Worm (Caenorhabditis elegans) whole organism, young adult: Measurements from ENCODE around the gene nhr-127.

ENCODE experiments used
- B0035.1 ChIP-seq: sonication (generic microtip); optimal IDR thresholded peaks from 2 replicates; lab custom pipeline; 2016; ENCODE audit warnings: missing genetic modification characterization, mild to moderate bottlenecking, missing compliant biosample characterization, missing genotype, missing genetic modification reagents
- F10E7.11 ChIP-seq: sonication (generic microtip); optimal IDR thresholded peaks from 2 replicates; lab custom pipeline; 2017; ENCODE audit warnings: mild to moderate bottlenecking, missing genetic modification characterization, moderate library complexity, missing compliant biosample characterization
- F33H1.4 ChIP-seq: fragments of 200-800 bp; sonication (Bioruptor generic); IDR thresholded peaks from 2 replicates; pipeline ENCODE4 v1.3.6; 2022; ENCODE audit warnings: missing genetic modification reagents, missing genetic modification characterization, missing compliant biosample characterization
- F37B4.10 ChIP-seq: fragments of 200-800 bp; sonication (Bioruptor generic); IDR thresholded peaks from 2 replicates; pipeline ENCODE4 v1.3.6; 2022; ENCODE audit warnings: missing genetic modification characterization, missing compliant biosample characterization
- F57A8.1 ChIP-seq: fragments of 200-800 bp; sonication (Bioruptor generic); optimal IDR thresholded peaks from 2 replicates; lab custom pipeline; 2018; ENCODE audit warnings: mild to moderate bottlenecking, missing genetic modification characterization, moderate library complexity, missing compliant biosample characterization
- F57C9.4 ChIP-seq: sonication (generic microtip); optimal IDR thresholded peaks from 2 replicates; lab custom pipeline; 2017; ENCODE audit warnings: mild to moderate bottlenecking, missing genetic modification characterization, missing compliant biosample characterization
- K11D2.4 ChIP-seq: fragments of 200-800 bp; sonication (Bioruptor generic); IDR thresholded peaks from 2 replicates; pipeline ENCODE4 v1.3.6; 2022; ENCODE audit warnings: missing genetic modification reagents, missing genetic modification characterization, missing compliant biosample characterization
- Y56A3A.18 ChIP-seq: fragments of 200-800 bp; sonication (Bioruptor generic); IDR thresholded peaks from 2 replicates; pipeline ENCODE4 v1.3.6; 2022; ENCODE audit warnings: missing genetic modification reagents, missing genetic modification characterization, missing compliant biosample characterization
- Y79H2A.3 ChIP-seq: fragments of 200-800 bp; sonication (Bioruptor generic); conservative IDR thresholded peaks from 2 replicates; pipeline ENCODE4 v1.3.6; 2022; ENCODE audit warnings: missing genetic modification reagents, missing genetic modification characterization, missing compliant biosample characterization
- aptf-3 ChIP-seq: fragments of 200-800 bp; sonication (Bioruptor generic); IDR thresholded peaks from 2 replicates; pipeline ENCODE4 v1.3.6; 2022; ENCODE audit warnings: missing genetic modification characterization, missing compliant biosample characterization
- attf-3 ChIP-seq: fragments of 200-800 bp; sonication (Bioruptor generic); conservative IDR thresholded peaks from 2 replicates; pipeline ENCODE4 v1.3.6; 2022; ENCODE audit warnings: missing genetic modification reagents, missing genetic modification characterization, missing compliant biosample characterization
- ccch-3 ChIP-seq: fragments of 200-800 bp; sonication (Bioruptor generic); optimal IDR thresholded peaks from 2 replicates; lab custom pipeline; 2018; ENCODE audit warnings: mild to moderate bottlenecking, missing genetic modification characterization, missing compliant biosample characterization
- dpff-1 ChIP-seq: sonication (generic microtip); optimal IDR thresholded peaks from 2 replicates; lab custom pipeline; 2017; ENCODE audit warnings: mild to moderate bottlenecking, missing genetic modification characterization, missing compliant biosample characterization
- ekl-4 ChIP-seq: fragments of 200-800 bp; sonication (Bioruptor generic); IDR thresholded peaks from 2 replicates; pipeline ENCODE4 v1.3.6; 2022; ENCODE audit warnings: missing genetic modification reagents, missing genetic modification characterization, missing compliant biosample characterization
- fkh-3 ChIP-seq: sonication (generic microtip); optimal IDR thresholded peaks from 2 replicates; lab custom pipeline; 2016; ENCODE audit warnings: mild to moderate bottlenecking, missing genetic modification characterization, missing compliant biosample characterization
- hsf-1 ChIP-seq: fragments of 200-800 bp; sonication (Bioruptor generic); IDR thresholded peaks from 2 replicates; pipeline ENCODE4 v1.3.6; 2022; ENCODE audit warnings: missing genetic modification reagents, missing genetic modification characterization, missing compliant biosample characterization
- lin-54 ChIP-seq: fragments of 200-800 bp; sonication (Bioruptor generic); optimal IDR thresholded peaks from 2 replicates; lab custom pipeline; 2018; ENCODE audit warnings: mild to moderate bottlenecking, missing genetic modification characterization, missing compliant biosample characterization
- lsy-27 ChIP-seq: sonication (generic microtip); optimal IDR thresholded peaks from 2 replicates; lab custom pipeline; 2017; ENCODE audit warnings: missing genetic modification characterization, mild to moderate bottlenecking, missing compliant biosample characterization, antibody characterized with exemption, missing genotype, borderline replicate concordance; ENCODE audit not compliant: insufficient read depth
- madf-8 ChIP-seq: fragments of 200-800 bp; sonication (Bioruptor generic); conservative IDR thresholded peaks from 2 replicates; pipeline ENCODE4 v1.3.6; 2022; ENCODE audit warnings: missing genetic modification reagents, missing genetic modification characterization, missing compliant biosample characterization
- nfya-1 ChIP-seq: sonication (generic microtip); optimal IDR thresholded peaks from 2 replicates; lab custom pipeline; 2017; ENCODE audit warnings: antibody characterized with exemption, missing compliant biosample characterization, missing genetic modification characterization, borderline replicate concordance; ENCODE audit not compliant: insufficient read depth
- nhr-80 ChIP-seq: sonication (generic microtip); optimal IDR thresholded peaks from 2 replicates; lab custom pipeline; 2016; ENCODE audit warnings: missing genetic modification characterization, missing compliant biosample characterization
- pha-4 ChIP-seq: fragments of 150-350 bp; sonication (generic microtip); optimal IDR thresholded peaks from 2 replicates; lab custom pipeline; 2014; ENCODE audit warnings: missing biosample characterization, missing genetic modification reagents, missing genetic modification characterization
- rcor-1 ChIP-seq: fragments of 200-800 bp; sonication (Bioruptor generic); IDR thresholded peaks from 2 replicates; pipeline ENCODE4 v1.3.6; 2022; ENCODE audit warnings: missing genetic modification reagents, missing genetic modification characterization, missing compliant biosample characterization
- snpc-1.3 ChIP-seq: sonication (generic microtip); optimal IDR thresholded peaks from 2 replicates; lab custom pipeline; 2017; ENCODE audit warnings: missing genetic modification characterization, mild to moderate bottlenecking, missing compliant biosample characterization, antibody characterized with exemption, moderate library complexity, missing genotype, missing genetic modification reagents; ENCODE audit not compliant: insufficient read depth
- snpc-4 ChIP-seq, 5 experiments: fragments of 150-350 bp in 1 of 5; sonication (generic microtip) in 4 of 5; optimal IDR thresholded peaks; 2 replicates each; lab custom pipeline; 2014 to 2018; ENCODE audit warnings: missing genetic modification characterization in 5 of 5, missing biosample characterization in 3 of 5, antibody characterized with exemption in 2 of 5, mild to moderate bottlenecking in 2 of 5, missing compliant biosample characterization in 2 of 5, missing genotype in 2 of 5, moderate library complexity in 2 of 5, missing genetic modification reagents in 1 of 5
- somi-1 ChIP-seq: fragments of 200-800 bp; sonication (Bioruptor generic); optimal IDR thresholded peaks from 2 replicates; lab custom pipeline; 2018; ENCODE audit warnings: mild to moderate bottlenecking, missing genetic modification characterization, missing compliant biosample characterization
- sptf-2 ChIP-seq: fragments of 200-800 bp; sonication (Bioruptor generic); optimal IDR thresholded peaks from 2 replicates; lab custom pipeline; 2018; ENCODE audit warnings: mild to moderate bottlenecking, missing genetic modification characterization, missing compliant biosample characterization
- tbp1 ChIP-seq: fragments of 200-800 bp; sonication (Bioruptor generic); optimal IDR thresholded peaks from 2 replicates; lab custom pipeline; 2018; ENCODE audit warnings: mild to moderate bottlenecking, missing genetic modification characterization, missing compliant biosample characterization
- tlf-1 ChIP-seq: fragments of 200-800 bp; sonication (Bioruptor generic); optimal IDR thresholded peaks from 2 replicates; lab custom pipeline; 2018; ENCODE audit warnings: mild to moderate bottlenecking, missing genetic modification characterization, missing compliant biosample characterization
- zim-3 ChIP-seq: sonication (generic microtip); optimal IDR thresholded peaks from 2 replicates; lab custom pipeline; 2017; ENCODE audit warnings: mild to moderate bottlenecking, missing genetic modification characterization, moderate library complexity, missing compliant biosample characterization

The nhr-127 gene

ce11 chrV:16232180-16232579 is 27.6 kb upstream of the nhr-127 start, which contains the start of gene gst-22:
gst-22 (minus strand) TSS chrV:16232282.
- TF ChIP-seq nfya-1 (tag; lab: Kevin White, UChicago) (no peak), nhr-80 (tag; lab: Kevin White, UChicago) (peak; percentile 51)
- TF ChIP-seq, all 124 proteins: peak for 1

ce11 chrV:16233624-16234023 is 26.2 kb upstream of the nhr-127 start, which contains the start of gene clec-233:
clec-233 (plus strand) TSS chrV:16233924.
- TF ChIP-seq aptf-3 (GFP tag; lab: Robert Waterston, UW) (no peak), pha-4 (tag; lab: Kevin White, UChicago) (no peak), Y56A3A.18 (GFP tag; lab: Robert Waterston, UW) (no peak), F57C9.4 (tag; lab: Kevin White, UChicago) (no peak), dpff-1 (no peak), F57A8.1 (GFP tag; lab: Kevin White, UChicago) (no peak), Y79H2A.3 (GFP tag; lab: Robert Waterston, UW) (no peak)

DNA sequence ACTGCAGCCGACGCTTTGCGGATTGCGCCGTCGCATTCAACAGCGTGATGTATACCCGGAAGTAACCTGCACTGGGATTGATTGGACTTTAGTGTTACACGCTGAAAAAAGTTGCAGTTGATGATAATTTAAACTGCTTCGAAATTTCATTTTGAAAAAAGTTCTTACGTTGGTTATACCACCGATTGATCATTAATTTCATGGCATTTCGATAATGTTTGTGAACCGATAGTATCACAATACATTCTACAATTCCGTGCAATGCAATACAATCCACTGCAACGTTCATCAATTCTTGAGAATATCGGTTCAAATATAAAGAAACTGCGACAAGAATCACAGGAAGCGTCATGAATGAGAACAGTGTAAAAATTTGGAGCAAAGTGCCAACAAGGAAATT is 24.6 kb upstream of the nhr-127 start, which contains the start of gene F21H7.3:
Gene F21H7.3, minus strand, starts transcription at position 101 of the 400 bp plus-strand sequence.
- no peak for TF ChIP-seq madf-8 (GFP tag; lab: Robert Waterston, UW)
- TF ChIP-seq sptf-2 (GFP tag; lab: Kevin White, UChicago): no peak

DNA sequence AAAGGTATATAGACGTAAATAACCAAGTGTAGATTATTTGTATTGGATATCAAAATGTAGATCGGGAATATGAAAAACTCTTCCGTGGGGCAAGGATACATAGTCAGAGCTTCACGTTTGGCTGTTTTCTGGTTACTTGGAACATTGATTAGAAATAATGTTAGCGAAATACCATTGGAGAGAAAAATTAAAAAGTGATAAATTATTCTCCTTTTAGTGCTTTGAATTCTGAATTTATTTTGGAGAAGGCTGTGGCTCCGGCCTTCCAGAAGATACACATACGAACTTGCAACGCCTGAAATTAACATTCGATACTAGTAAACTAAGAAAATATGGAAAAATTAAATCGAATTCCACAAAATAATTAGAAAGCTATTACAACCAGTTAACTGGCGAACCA is 24.1 kb upstream of the nhr-127 start, which contains the start of gene srh-98:
Gene srh-98, minus strand, starts transcription at position 101 of the 400 bp plus-strand sequence.
- TF ChIP-seq ccch-3 (GFP tag; lab: Kevin White, UChicago): no peak
- no peak for TF ChIP-seq F33H1.4 (GFP tag; lab: Robert Waterston, UW)
- no peak for TF ChIP-seq fkh-3
- TF ChIP-seq aptf-3 (GFP tag; lab: Robert Waterston, UW): no peak
- TF ChIP-seq hsf-1 (GFP tag; lab: Robert Waterston, UW): no peak
- no peak for TF ChIP-seq F10E7.11 (tag; lab: Kevin White, UChicago)
- TF ChIP-seq B0035.1: no peak
- TF ChIP-seq K11D2.4 (GFP tag; lab: Robert Waterston, UW): no peak
- TF ChIP-seq attf-3: no peak
- TF ChIP-seq lin-54 (GFP tag; lab: Kevin White, UChicago): no peak
- no peak for TF ChIP-seq tlf-1 (GFP tag; lab: Kevin White, UChicago)
- no peak for TF ChIP-seq F37B4.10
- no peak for TF ChIP-seq ekl-4 (GFP tag; lab: Robert Waterston, UW)
- TF ChIP-seq zim-3 (tag; lab: Kevin White, UChicago): no peak
- TF ChIP-seq lsy-27: no peak
- no peak for TF ChIP-seq tbp1 (GFP tag; lab: Kevin White, UChicago)
- no peak for TF ChIP-seq somi-1 (GFP tag; lab: Kevin White, UChicago)
- no peak for TF ChIP-seq snpc-4 (GFP tag; optimal IDR thresholded peaks at IDR 0.05; lab: Kevin White, UChicago)
- TF ChIP-seq snpc-4 (tag; optimal IDR thresholded peaks at IDR 0.05; lab: Kevin White, UChicago): no peak
- no peak for TF ChIP-seq snpc-1.3
- TF ChIP-seq madf-8 (GFP tag; lab: Robert Waterston, UW): no peak

- no peak for TF ChIP-seq rcor-1
These were observed 22.6 kb upstream of the nhr-127 start, which contains the start of gene F21H7.5 for ce11 chrV:16237223-16237622. F21H7.5 (plus strand) TSS chrV:16237523.
